Fruit fly (Drosophila melanogaster): ENCODE data around the gene CG6276.

The CG6276 gene

dm6 chr3R:15342926-15343685, 23.2 kb upstream of the CG6276 start, which contains the start of gene Nagk (continued):
- TF ChIP-seq esg (GFP tag; conservative IDR thresholded peaks at IDR 0.05) (0 out of 2 replicates have a peak, but pooled peaks have one; percentile 21), ci (GFP tag; IDR thresholded peaks at IDR 0.05) (peak; percentile 71), Camta (GFP tag; optimal IDR thresholded peaks at IDR 0.05) (peak; percentile 40), Dip3 (GFP tag; optimal IDR thresholded peaks at IDR 0.05) (peak; percentile 58), ranshi (GFP tag; IDR thresholded peaks at IDR 0.05) (peak; percentile 8; the same call in 1 of the 2 replicates), CG10321 (GFP tag; IDR thresholded peaks at IDR 0.05) (no peak), CG3281 (GFP tag; optimal IDR thresholded peaks at IDR 0.05) (peak; percentile 62), CG14014 (GFP tag; IDR thresholded peaks at IDR 0.05) (peak; percentile 39), CG8924 (tag; optimal IDR thresholded peaks at IDR 0.05) (peak; percentile 79), tgo (GFP tag; IDR thresholded peaks at IDR 0.05) (no peak), CG7745 (tag; optimal IDR thresholded peaks at IDR 0.05) (no peak), CG8290 (GFP tag; optimal IDR thresholded peaks at IDR 0.05) (no peak), CG8290 (tag; optimal IDR thresholded peaks at IDR 0.05) (peak in 1 of 2 experiments; percentile 80), amos (GFP tag; IDR thresholded peaks at IDR 0.05; ENCODE audit: partially characterized antibody) (peak; percentile 40; the same call in 1 of the 2 replicates), CG11696 (GFP tag; IDR thresholded peaks at IDR 0.05) (peak; percentile 19; the same call in 1 of the 2 replicates), Atf6 (GFP tag; IDR thresholded peaks at IDR 0.05) (peak; percentile 13; the same call in 1 of the 2 replicates), Xbp1 (GFP tag; optimal IDR thresholded peaks at IDR 0.05) (peak; percentile 64), Bgb (GFP tag; IDR thresholded peaks at IDR 0.05; ENCODE audit: partially characterized antibody) (peak; percentile 63; the same call in 1 of the 2 replicates), br (optimal IDR thresholded peaks at IDR 0.05) (no peak), lilli (GFP tag; optimal IDR thresholded peaks at IDR 0.05) (peak; percentile 79), slbo (GFP tag; IDR thresholded peaks at IDR 0.05) (peak; percentile 71), Lim3 (GFP tag; IDR thresholded peaks at IDR 0.05) (no peak), YL-1 (GFP tag; optimal IDR thresholded peaks at IDR 0.05) (peak; percentile 16), NFAT (GFP tag; IDR thresholded peaks at IDR 0.05) (peak; percentile 58), CG4617 (GFP tag; optimal IDR thresholded peaks at IDR 0.05; ENCODE audit: borderline replicate concordance) (peak; percentile 13), CG15696 (tag; optimal IDR thresholded peaks at IDR 0.05) (no peak), CG31441 (GFP tag; IDR thresholded peaks at IDR 0.05) (peak; percentile 70), zen (tag; optimal IDR thresholded peaks at IDR 0.05) (no peak), ttk (GFP tag; IDR thresholded peaks at IDR 0.05) (no peak), MTF-1 (GFP tag; optimal IDR thresholded peaks at IDR 0.05; ENCODE audit: borderline replicate concordance) (peak; percentile 40), Dek (tag; optimal IDR thresholded peaks at IDR 0.05) (peak; percentile 35), cad (GFP tag; optimal IDR thresholded peaks at IDR 0.05) (no peak), run (tag; optimal IDR thresholded peaks at IDR 0.05) (no peak), CG11456 (GFP tag; IDR thresholded peaks at IDR 0.05) (peak; percentile 61; the same call in 2 of the 3 replicates), CG32532 (GFP tag; IDR thresholded peaks at IDR 0.05) (peak; percentile 54), CG8765 (GFP tag; IDR thresholded peaks at IDR 0.05) (no peak), Hsf (GFP tag; optimal IDR thresholded peaks at IDR 0.05) (peak; percentile 67), Dfd (GFP tag; optimal IDR thresholded peaks at IDR 0.05) (no peak), CG12391 (tag; optimal IDR thresholded peaks at IDR 0.05) (peak; percentile 77), Scr (GFP tag; IDR thresholded peaks at IDR 0.05; ENCODE audit: partially characterized antibody) (no peak), nmo (GFP tag; optimal IDR thresholded peaks at IDR 0.05) (peak; percentile 82), trem (tag; optimal IDR thresholded peaks at IDR 0.05) (peak; percentile 14), CG15601 (tag; optimal IDR thresholded peaks at IDR 0.05) (peak; percentile 14), hbn (GFP tag; IDR thresholded peaks at IDR 0.05; ENCODE audit: partially characterized antibody) (no peak), CG7786 (GFP tag; optimal IDR thresholded peaks at IDR 0.05) (peak; percentile 4), luna (GFP tag; optimal IDR thresholded peaks at IDR 0.05) (no peak), Hr3 (GFP tag; optimal IDR thresholded peaks at IDR 0.05) (peak; percentile 77), hb (GFP tag; IDR thresholded peaks at IDR 0.05; ENCODE audit: partially characterized antibody) (no peak), CG10979 (tag; optimal IDR thresholded peaks at IDR 0.05) (peak; percentile 59), bab2 (GFP tag; optimal IDR thresholded peaks at IDR 0.05) (peak; percentile 44)

Measured in whole organism, embryonic.